Worm (Caenorhabditis elegans) whole organism, L1 larva: Measurements from ENCODE around the gene K07E12.2.

Experiments used
- egl-27 ChIP-seq, 2 experiments: fragments of 150-350 bp in 1 of 2; sonication (generic microtip); optimal IDR thresholded peaks; 3 replicates each; lab custom pipeline; 2017 to 2018; ENCODE audit warnings: missing biosample characterization in 2 of 2, missing genetic modification characterization in 2 of 2, missing genetic modification reagents in 2 of 2
- nhr-11 ChIP-seq: fragments of 150-350 bp; optimal IDR thresholded peaks from 2 replicates; lab custom pipeline; 2014; ENCODE audit warnings: missing biosample characterization, missing genetic modification characterization
- nhr-76 ChIP-seq: sonication (generic microtip); optimal IDR thresholded peaks from 2 replicates; lab custom pipeline; 2017; ENCODE audit warnings: missing biosample characterization, missing genetic modification characterization
- nhr-77 ChIP-seq: fragments of 150-350 bp; optimal IDR thresholded peaks from 2 replicates; lab custom pipeline; 2014; ENCODE audit warnings: missing biosample characterization, missing genetic modification characterization

DNA sequence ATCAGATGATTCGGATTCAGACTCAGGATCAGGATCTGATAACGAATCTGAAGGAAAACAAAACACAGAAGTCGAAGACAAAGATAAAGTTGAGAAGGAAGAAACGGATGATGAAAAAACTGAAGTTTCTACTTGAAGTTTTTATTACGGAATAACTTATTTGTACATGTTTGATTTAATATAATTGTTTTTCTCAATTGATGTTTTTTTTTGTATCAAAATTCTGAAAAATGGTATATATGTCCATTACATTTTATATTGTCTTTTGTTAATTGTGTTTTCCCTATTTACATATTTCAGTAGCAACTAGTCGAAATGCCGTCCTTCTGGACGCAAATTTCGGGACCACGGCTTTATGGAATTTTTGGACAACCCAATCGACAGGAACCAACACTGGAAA, 14.0 kb upstream of the K07E12.2 start, which contains the start of gene F37A4.1:
- TF ChIP-seq nhr-77 (tag; lab: Kevin White, UChicago), result no peak
- TF ChIP-seq nhr-76 (tag; lab: Kevin White, UChicago), result no peak
- no peak for TF ChIP-seq nhr-11 (tag; lab: Kevin White, UChicago)
- no peak for TF ChIP-seq egl-27 (tag; optimal IDR thresholded peaks at IDR 0.05; lab: Kevin White, UChicago)
